Worm (Caenorhabditis elegans) whole organism, mixed stage, embryonic: ENCODE data around the gene ZK418.2.

ENCODE experiments used
- M03D4.4 ChIP-seq: sonication (generic microtip); optimal IDR thresholded peaks from 2 replicates; lab custom pipeline; 2017; ENCODE audit warnings: mild to moderate bottlenecking, missing genetic modification characterization, missing compliant biosample characterization
- bed-3 ChIP-seq: fragments of 200-800 bp; sonication (Bioruptor generic); optimal IDR thresholded peaks from 3 replicates; lab custom pipeline; 2018; ENCODE audit warnings: mild to moderate bottlenecking, missing genetic modification characterization, moderate library complexity, missing compliant biosample characterization
- blmp-1 ChIP-seq: fragments of 150-350 bp; optimal IDR thresholded peaks from 2 replicates; lab custom pipeline; 2014; ENCODE audit warnings: missing biosample characterization, missing genetic modification characterization
- ceh-39 ChIP-seq: fragments of 150-350 bp; optimal IDR thresholded peaks from 2 replicates; lab custom pipeline; 2014; ENCODE audit warnings: missing biosample characterization, missing genetic modification characterization
- ceh-43 ChIP-seq: fragments of 200-800 bp; sonication (Bioruptor generic); optimal IDR thresholded peaks from 2 replicates; lab custom pipeline; 2018; ENCODE audit warnings: mild to moderate bottlenecking, missing genetic modification characterization, moderate library complexity, missing compliant biosample characterization
- ceh-83 ChIP-seq: fragments of 200-800 bp; sonication (Bioruptor generic); optimal IDR thresholded peaks from 2 replicates; lab custom pipeline; 2018; ENCODE audit warnings: mild to moderate bottlenecking, missing genetic modification characterization, missing compliant biosample characterization
- ces-1 ChIP-seq: fragments of 150-350 bp; optimal IDR thresholded peaks from 2 replicates; lab custom pipeline; 2014; ENCODE audit warnings: missing biosample characterization, missing genetic modification reagents, missing genetic modification characterization
- cnd-1 ChIP-seq: fragments of 200-800 bp; sonication (Bioruptor generic); optimal IDR thresholded peaks from 2 replicates; lab custom pipeline; 2018; ENCODE audit warnings: mild to moderate bottlenecking, missing genetic modification characterization, missing compliant biosample characterization
- drap-1 ChIP-seq: fragments of 200-800 bp; sonication (Bioruptor generic); optimal IDR thresholded peaks from 3 replicates; lab custom pipeline; 2018; ENCODE audit warnings: mild to moderate bottlenecking, missing genetic modification characterization, missing compliant biosample characterization
- elt-1 ChIP-seq: sonication (generic microtip); optimal IDR thresholded peaks from 2 replicates; lab custom pipeline; 2017; ENCODE audit warnings: missing genetic modification characterization, mild to moderate bottlenecking, missing compliant biosample characterization, antibody characterized with exemption, moderate library complexity, borderline replicate concordance; ENCODE audit not compliant: insufficient read depth
- elt-3 ChIP-seq: fragments of 150-350 bp; optimal IDR thresholded peaks from 2 replicates; lab custom pipeline; 2014; ENCODE audit warnings: missing biosample characterization, missing genetic modification characterization
- flh-1 ChIP-seq: fragments of 200-800 bp; sonication (Bioruptor generic); optimal IDR thresholded peaks from 2 replicates; lab custom pipeline; 2018; ENCODE audit warnings: mild to moderate bottlenecking, missing genetic modification characterization, moderate library complexity, missing compliant biosample characterization
- ham-2 ChIP-seq: fragments of 200-800 bp; sonication (Bioruptor generic); optimal IDR thresholded peaks from 2 replicates; lab custom pipeline; 2018; ENCODE audit warnings: mild to moderate bottlenecking, missing genetic modification characterization, missing compliant biosample characterization
- hlh-1 ChIP-seq: fragments of 150-350 bp; optimal IDR thresholded peaks from 2 replicates; lab custom pipeline; 2014; ENCODE audit warnings: missing biosample characterization, missing genetic modification reagents, missing genetic modification characterization
- lin-13 ChIP-seq: fragments of 150-350 bp; optimal IDR thresholded peaks from 2 replicates; lab custom pipeline; 2014; ENCODE audit warnings: missing biosample characterization, missing genetic modification characterization
- lin-32 ChIP-seq: fragments of 200-800 bp; sonication (Bioruptor generic); optimal IDR thresholded peaks from 2 replicates; lab custom pipeline; 2018; ENCODE audit warnings: mild to moderate bottlenecking, missing genetic modification characterization, missing compliant biosample characterization
- lsy-2 ChIP-seq: fragments of 150-350 bp; optimal IDR thresholded peaks from 2 replicates; lab custom pipeline; 2014; ENCODE audit warnings: missing biosample characterization, missing genetic modification characterization
- mab-5 ChIP-seq: fragments of 150-350 bp; optimal IDR thresholded peaks from 2 replicates; lab custom pipeline; 2014; ENCODE audit warnings: missing biosample characterization, missing genetic modification characterization
- mep-1 ChIP-seq: fragments of 150-350 bp; optimal IDR thresholded peaks from 2 replicates; lab custom pipeline; 2017; ENCODE audit warnings: missing biosample characterization, missing genetic modification reagents, missing genetic modification characterization, inconsistent platforms
- mls-2 ChIP-seq: sonication (generic microtip); optimal IDR thresholded peaks from 2 replicates; lab custom pipeline; 2016; ENCODE audit warnings: mild to moderate bottlenecking, missing genetic modification characterization, moderate library complexity, missing compliant biosample characterization
- nhr-12 ChIP-seq: fragments of 150-350 bp; optimal IDR thresholded peaks from 2 replicates; lab custom pipeline; 2014; ENCODE audit warnings: missing biosample characterization, missing genetic modification characterization
- nhr-237 ChIP-seq: fragments of 150-350 bp; optimal IDR thresholded peaks from 2 replicates; lab custom pipeline; 2014; ENCODE audit warnings: missing biosample characterization, missing genetic modification characterization
- nhr-76 ChIP-seq: sonication (generic microtip); optimal IDR thresholded peaks from 2 replicates; lab custom pipeline; 2017; ENCODE audit warnings: missing biosample characterization, missing genetic modification characterization
- pha-4 ChIP-seq: fragments of 150-350 bp; optimal IDR thresholded peaks from 2 replicates; lab custom pipeline; 2018; ENCODE audit warnings: missing biosample characterization, missing genetic modification reagents, missing genetic modification characterization
- sem-2 ChIP-seq: fragments of 200-800 bp; sonication (Bioruptor generic); optimal IDR thresholded peaks from 2 replicates; lab custom pipeline; 2018; ENCODE audit warnings: mild to moderate bottlenecking, missing genetic modification characterization, missing compliant biosample characterization
- snpc-4 ChIP-seq: fragments of 150-350 bp; optimal IDR thresholded peaks from 2 replicates; lab custom pipeline; 2014; ENCODE audit warnings: missing biosample characterization, missing genetic modification characterization
- sptf-1 ChIP-seq: sonication (generic microtip); optimal IDR thresholded peaks from 2 replicates; lab custom pipeline; 2017; ENCODE audit warnings: mild to moderate bottlenecking, missing genetic modification characterization, moderate library complexity, missing compliant biosample characterization
- tbx-8 ChIP-seq: fragments of 200-800 bp; sonication (Bioruptor generic); optimal IDR thresholded peaks from 2 replicates; lab custom pipeline; 2018; ENCODE audit warnings: mild to moderate bottlenecking, missing genetic modification characterization, moderate library complexity, missing compliant biosample characterization
- unc-120 ChIP-seq: sonication (generic microtip); optimal IDR thresholded peaks from 2 replicates; lab custom pipeline; 2017; ENCODE audit warnings: missing genetic modification characterization, missing compliant biosample characterization; ENCODE audit not compliant: poor library complexity, severe bottlenecking
- unc-39 ChIP-seq: fragments of 150-350 bp; optimal IDR thresholded peaks from 2 replicates; lab custom pipeline; 2014; ENCODE audit warnings: missing biosample characterization, missing genetic modification characterization
- unc-62 ChIP-seq: fragments of 150-350 bp; optimal IDR thresholded peaks from 2 replicates; lab custom pipeline; 2014; ENCODE audit warnings: missing biosample characterization, missing genetic modification reagents, missing genetic modification characterization
- zip-8 ChIP-seq: fragments of 150-350 bp; optimal IDR thresholded peaks from 2 replicates; lab custom pipeline; 2014; ENCODE audit warnings: missing biosample characterization, missing genetic modification characterization
- ztf-11 ChIP-seq: fragments of 150-350 bp; optimal IDR thresholded peaks from 2 replicates; lab custom pipeline; 2014; ENCODE audit warnings: missing biosample characterization, missing genetic modification characterization

The ZK418.2 gene

ce11 chrIII:7091042-7091441, at the start of gene ZK418.2:
ZK418.2 (plus strand) TSS chrIII:7091342.
- no peak for TF ChIP-seq mab-5
- TF ChIP-seq nhr-76 = no peak
- no peak for TF ChIP-seq mls-2
- no peak for TF ChIP-seq tbx-8 (GFP tag; lab: Kevin White, UChicago)
- TF ChIP-seq ceh-39 (tag; lab: Kevin White, UChicago) = no peak
- TF ChIP-seq flh-1 (GFP tag; lab: Kevin White, UChicago) = no peak
- no peak for TF ChIP-seq lsy-2 (tag; lab: Kevin White, UChicago)
- no peak for TF ChIP-seq nhr-237 (tag; lab: Kevin White, UChicago)
- no peak for TF ChIP-seq bed-3 (GFP tag; lab: Kevin White, UChicago)
- no peak for TF ChIP-seq drap-1 (GFP tag; lab: Kevin White, UChicago)
- TF ChIP-seq unc-120 (tag; lab: Kevin White, UChicago) = no peak
- no peak for TF ChIP-seq ceh-43 (GFP tag; lab: Kevin White, UChicago)
- TF ChIP-seq blmp-1 (tag; lab: Kevin White, UChicago) = no peak
- TF ChIP-seq ham-2 = no peak
- TF ChIP-seq ceh-83 (GFP tag; lab: Kevin White, UChicago) = no peak
- TF ChIP-seq ces-1 (GFP tag; lab: Kevin White, UChicago) = no peak
- TF ChIP-seq cnd-1 (tag; lab: Kevin White, UChicago) = no peak
- TF ChIP-seq pha-4 (tag; lab: Kevin White, UChicago) = no peak
- no peak for TF ChIP-seq ztf-11 (tag; lab: Kevin White, UChicago)

ce11 chrIII:7045643-7046042, 45.5 kb upstream of the ZK418.2 start, which contains the start of gene R01H2.7:
R01H2.7 (minus strand) TSS chrIII:7045743.
- no peak for TF ChIP-seq sptf-1 (tag; lab: Kevin White, UChicago)
- TF ChIP-seq M03D4.4 (tag; lab: Kevin White, UChicago) = no peak
- TF ChIP-seq mls-2 = no peak
- TF ChIP-seq lin-13 (tag; lab: Kevin White, UChicago) = no peak
- no peak for TF ChIP-seq mep-1
- no peak for TF ChIP-seq unc-39 (tag; lab: Kevin White, UChicago)
- TF ChIP-seq pha-4 (tag; lab: Kevin White, UChicago) = no peak
- TF ChIP-seq nhr-12 (tag; lab: Kevin White, UChicago) = no peak
- TF ChIP-seq cnd-1 (tag; lab: Kevin White, UChicago) = no peak

- TF ChIP-seq flh-1 (GFP tag; lab: Kevin White, UChicago) (no peak), mls-2 (no peak), nhr-76 (no peak), nhr-12 (tag; lab: Kevin White, UChicago) (no peak), elt-3 (tag; lab: Kevin White, UChicago) (no peak), sem-2 (GFP tag; lab: Kevin White, UChicago) (no peak), ztf-11 (tag; lab: Kevin White, UChicago) (no peak), M03D4.4 (tag; lab: Kevin White, UChicago) (no peak), ceh-39 (tag; lab: Kevin White, UChicago) (no peak)
Measured at ce11 chrIII:7056241-7056640, 34.9 kb upstream of the ZK418.2 start, which contains the start of gene R01H2.2. R01H2.2 (plus strand) TSS chrIII:7056541.

ce11 chrIII:7060531-7061095, 30.5 kb upstream of the ZK418.2 start, which contains the start of gene egg-2:
egg-2 (minus strand) TSS chrIII:7060583.
- TF ChIP-seq cnd-1 (tag; lab: Kevin White, UChicago) (no peak), ces-1 (GFP tag; lab: Kevin White, UChicago) (no peak), lin-32 (GFP tag; lab: Kevin White, UChicago) (no peak), bed-3 (GFP tag; lab: Kevin White, UChicago) (no peak), elt-1 (tag; lab: Kevin White, UChicago) (no peak), mab-5 (no peak), lin-13 (tag; lab: Kevin White, UChicago) (no peak), ztf-11 (tag; lab: Kevin White, UChicago) (no peak), snpc-4 (tag; lab: Kevin White, UChicago) (no peak), mep-1 (no peak), ceh-83 (GFP tag; lab: Kevin White, UChicago) (no peak), sem-2 (GFP tag; lab: Kevin White, UChicago) (no peak), hlh-1 (no peak), zip-8 (tag; lab: Kevin White, UChicago) (no peak), unc-62 (no peak), lsy-2 (tag; lab: Kevin White, UChicago) (no peak)
- TF ChIP-seq, all 35 proteins: peak for 0
